Worm (Caenorhabditis elegans): ENCODE data around the gene lonp-2.

ce11 chrIII:12131751-12132150 is 24.2 kb downstream of the lonp-2 start:
- TF ChIP-seq nhr-12 (tag; optimal IDR thresholded peaks at IDR 0.05): no peak
- TF ChIP-seq nhr-11 (tag; optimal IDR thresholded peaks at IDR 0.05): no peak
- no peak for TF ChIP-seq ama-1 (optimal IDR thresholded peaks at IDR 0.05)
- TF ChIP-seq nhr-77 (tag; optimal IDR thresholded peaks at IDR 0.05): no peak
- TF ChIP-seq lsy-2 (tag; optimal IDR thresholded peaks at IDR 0.05): no peak
- TF ChIP-seq lin-39 (tag; optimal IDR thresholded peaks at IDR 0.05): no peak
- no peak for TF ChIP-seq aly-2 (tag; optimal IDR thresholded peaks at IDR 0.05)
- TF ChIP-seq elt-3 (tag; optimal IDR thresholded peaks at IDR 0.05): no peak
- no peak for TF ChIP-seq ZK546.5 (tag; optimal IDR thresholded peaks at IDR 0.05)
- TF ChIP-seq fos-1 (tag; optimal IDR thresholded peaks at IDR 0.05): no peak
- no peak for TF ChIP-seq F13H6.1 (tag; optimal IDR thresholded peaks at IDR 0.05)
- no peak for TF ChIP-seq nhr-237 (tag; optimal IDR thresholded peaks at IDR 0.05)

All from whole organism, L2 larva.